Worm (Caenorhabditis elegans) whole organism, L2 larva: ENCODE results near the gene clc-20.

Source experiments
- aly-2 ChIP-seq: fragments of 150-350 bp; optimal IDR thresholded peaks from 2 replicates; lab custom pipeline; 2014; ENCODE audit warnings: missing biosample characterization, missing genetic modification characterization
- ama-1 ChIP-seq: fragments of 150-350 bp; optimal IDR thresholded peaks from 2 replicates; lab custom pipeline; 2018; ENCODE audit warnings: inconsistent platforms
- egl-27 ChIP-seq: sonication (generic microtip); optimal IDR thresholded peaks from 3 replicates; lab custom pipeline; 2017; ENCODE audit warnings: missing biosample characterization, missing genetic modification reagents, missing genetic modification characterization
- elt-1 ChIP-seq: fragments of 150-350 bp; optimal IDR thresholded peaks from 2 replicates; lab custom pipeline; 2014; ENCODE audit warnings: missing biosample characterization, missing genetic modification characterization
- lin-39 ChIP-seq: fragments of 150-350 bp; optimal IDR thresholded peaks from 2 replicates; lab custom pipeline; 2014; ENCODE audit warnings: missing biosample characterization, missing genetic modification reagents, missing genetic modification characterization
- lsy-2 ChIP-seq, 2 experiments: fragments of 150-350 bp in 1 of 2; sonication (generic microtip) in 1 of 2; optimal IDR thresholded peaks; 2 replicates each; lab custom pipeline; 2014 to 2017; ENCODE audit warnings: missing biosample characterization in 2 of 2, missing genetic modification characterization in 2 of 2
- mdl-1 ChIP-seq, 2 experiments: fragments of 150-350 bp in 1 of 2; sonication (generic microtip) in 1 of 2; optimal IDR thresholded peaks; 2 replicates each; lab custom pipeline; 2017; ENCODE audit warnings: missing biosample characterization in 2 of 2, missing genetic modification characterization in 2 of 2
- nhr-237 ChIP-seq: fragments of 150-350 bp; optimal IDR thresholded peaks from 2 replicates; lab custom pipeline; 2014; ENCODE audit warnings: missing biosample characterization, missing genetic modification characterization
- nhr-6 ChIP-seq: fragments of 150-350 bp; optimal IDR thresholded peaks from 2 replicates; lab custom pipeline; 2014; ENCODE audit warnings: missing biosample characterization, missing genetic modification characterization
- snpc-4 ChIP-seq: fragments of 150-350 bp; optimal IDR thresholded peaks from 2 replicates; lab custom pipeline; 2014; ENCODE audit warnings: missing biosample characterization, missing genetic modification characterization
- unc-39 ChIP-seq: fragments of 150-350 bp; optimal IDR thresholded peaks from 2 replicates; lab custom pipeline; 2014; ENCODE audit warnings: missing biosample characterization, missing genetic modification characterization
- unc-55 ChIP-seq: fragments of 150-350 bp; sonication (generic microtip); optimal IDR thresholded peaks from 3 replicates; lab custom pipeline; 2014; ENCODE audit warnings: missing biosample characterization, missing genetic modification reagents, missing genetic modification characterization
- zag-1 ChIP-seq: fragments of 150-350 bp; optimal IDR thresholded peaks from 2 replicates; lab custom pipeline; 2014; ENCODE audit warnings: missing biosample characterization, missing genetic modification characterization
- ztf-11 ChIP-seq: sonication (generic microtip); optimal IDR thresholded peaks from 2 replicates; lab custom pipeline; 2017; ENCODE audit warnings: missing biosample characterization, missing genetic modification characterization

- TF ChIP-seq elt-1 (tag; lab: Kevin White, UChicago) (no peak), mdl-1 (tag; optimal IDR thresholded peaks at IDR 0.05; lab: Kevin White, UChicago) (no peak), snpc-4 (tag; lab: Kevin White, UChicago) (no peak), ztf-11 (tag; lab: Kevin White, UChicago) (no peak), ama-1 (lab: Kevin White, UChicago) (peak; percentile 30), aly-2 (tag; lab: Kevin White, UChicago) (no peak), egl-27 (tag; lab: Kevin White, UChicago) (no peak), unc-55 (no peak), zag-1 (no peak), lin-39 (tag; lab: Kevin White, UChicago) (no peak), nhr-6 (tag; lab: Kevin White, UChicago) (no peak), nhr-237 (tag; lab: Kevin White, UChicago) (no peak), unc-39 (tag; lab: Kevin White, UChicago) (no peak), lsy-2 (tag; optimal IDR thresholded peaks at IDR 0.05; lab: Kevin White, UChicago) (no peak)
These were observed 37.2 kb upstream of the clc-20 start for ce11 chrIII:835208-835607.
